Worm (Caenorhabditis elegans): ENCODE measurements around the gene phf-34.

The phf-34 gene

ce11 chrX:9899426-9900131, at the start of gene phf-34:
phf-34 (minus strand) TSS chrX:9899476.
- TF ChIP-seq unc-62 (GFP tag; optimal IDR thresholded peaks at IDR 0.05) = no peak

ce11 chrX:9948963-9949362, 49.7 kb upstream of the phf-34 start, which contains the start of gene nas-37:
nas-37 (minus strand) TSS chrX:9949063.
- no peak for TF ChIP-seq unc-62 (GFP tag; optimal IDR thresholded peaks at IDR 0.05)

ce11 chrX:9948528-9948927, 49.3 kb upstream of the phf-34 start:
- no peak for TF ChIP-seq unc-62 (GFP tag; optimal IDR thresholded peaks at IDR 0.05)

ce11 chrX:9941379-9941778, 42.1 kb upstream of the phf-34 start:
- no peak for TF ChIP-seq unc-62 (GFP tag; optimal IDR thresholded peaks at IDR 0.05)

- no peak for TF ChIP-seq unc-62 (GFP tag; optimal IDR thresholded peaks at IDR 0.05)
Measured at ce11 chrX:9940524-9940923, 41.2 kb upstream of the phf-34 start.

ce11 chrX:9938537-9938936, 39.3 kb upstream of the phf-34 start, which contains the start of the genes C17G1.5 and C17G1.14:
C17G1.5 (plus strand) TSS chrX:9938802.
C17G1.14 (plus strand) TSS chrX:9938813.
- TF ChIP-seq unc-62 (GFP tag; optimal IDR thresholded peaks at IDR 0.05) = no peak

ce11 chrX:9938091-9938490, 38.8 kb upstream of the phf-34 start:
- TF ChIP-seq unc-62 (GFP tag; optimal IDR thresholded peaks at IDR 0.05) = no peak

ce11 chrX:9934009-9934323, 34.7 kb upstream of the phf-34 start:
- no peak for TF ChIP-seq unc-62 (GFP tag; optimal IDR thresholded peaks at IDR 0.05)

ce11 chrX:9933291-9934008, 34.2 kb upstream of the phf-34 start:
- TF ChIP-seq unc-62 (GFP tag; optimal IDR thresholded peaks at IDR 0.05) = no peak

ce11 chrX:9932226-9932773, 33.0 kb upstream of the phf-34 start, which contains the start of gene tsp-21:
tsp-21 (plus strand) TSS chrX:9932371.
- no peak for TF ChIP-seq unc-62 (GFP tag; optimal IDR thresholded peaks at IDR 0.05)

ce11 chrX:9931362-9931761, 32.1 kb upstream of the phf-34 start, which contains the start of gene nra-3:
nra-3 (minus strand) TSS chrX:9931462.
- TF ChIP-seq unc-62 (GFP tag; optimal IDR thresholded peaks at IDR 0.05) = no peak

- TF ChIP-seq unc-62 (GFP tag; optimal IDR thresholded peaks at IDR 0.05) = no peak
Measured at ce11 chrX:9927993-9928392, 28.7 kb upstream of the phf-34 start.

- no peak for TF ChIP-seq unc-62 (GFP tag; optimal IDR thresholded peaks at IDR 0.05)
Measured at ce11 chrX:9924962-9925361, 25.7 kb upstream of the phf-34 start, which contains the start of gene ugt-23. ugt-23 (minus strand) TSS chrX:9925173.

ce11 chrX:9921257-9921656, 22.0 kb upstream of the phf-34 start, which contains the start of gene C17G1.2:
C17G1.2 (plus strand) TSS chrX:9921557.
- no peak for TF ChIP-seq unc-62 (GFP tag; optimal IDR thresholded peaks at IDR 0.05)

ce11 chrX:9918997-9919396, 19.7 kb upstream of the phf-34 start, which contains the start of gene folr-1:
folr-1 (plus strand) TSS chrX:9919297.
- no peak for TF ChIP-seq unc-62 (GFP tag; optimal IDR thresholded peaks at IDR 0.05)

ce11 chrX:9917362-9917761, 18.1 kb upstream of the phf-34 start, which contains the start of gene F21G4.6:
F21G4.6 (minus strand) TSS chrX:9917448.
- no peak for TF ChIP-seq unc-62 (GFP tag; optimal IDR thresholded peaks at IDR 0.05)

Data from whole organism, dauer.